Worm (Caenorhabditis elegans) whole organism, L2 larva: ENCODE measurements around the gene nas-19.

ENCODE experiments used
- C34F6.9 ChIP-seq: fragments of 150-350 bp; optimal IDR thresholded peaks from 2 replicates; lab custom pipeline; 2014; ENCODE audit warnings: missing biosample characterization, missing genetic modification characterization
- R02D3.7 ChIP-seq: fragments of 150-350 bp; optimal IDR thresholded peaks from 2 replicates; lab custom pipeline; 2014; ENCODE audit warnings: missing biosample characterization, missing genetic modification characterization
- aly-2 ChIP-seq: fragments of 150-350 bp; optimal IDR thresholded peaks from 2 replicates; lab custom pipeline; 2014; ENCODE audit warnings: missing biosample characterization, missing genetic modification characterization
- elt-1 ChIP-seq: fragments of 150-350 bp; optimal IDR thresholded peaks from 2 replicates; lab custom pipeline; 2014; ENCODE audit warnings: missing biosample characterization, missing genetic modification characterization
- fos-1 ChIP-seq: fragments of 150-350 bp; optimal IDR thresholded peaks from 2 replicates; lab custom pipeline; 2014; ENCODE audit warnings: missing biosample characterization, missing genetic modification characterization
- lsy-2 ChIP-seq, 2 experiments: fragments of 150-350 bp in 1 of 2; sonication (generic microtip) in 1 of 2; optimal IDR thresholded peaks; 2 replicates each; lab custom pipeline; 2014 to 2017; ENCODE audit warnings: missing biosample characterization in 2 of 2, missing genetic modification characterization in 2 of 2
- nhr-12 ChIP-seq: fragments of 150-350 bp; optimal IDR thresholded peaks from 2 replicates; lab custom pipeline; 2014; ENCODE audit warnings: missing biosample characterization, missing genetic modification characterization
- nhr-25 ChIP-seq: fragments of 150-350 bp; sonication (generic microtip); optimal IDR thresholded peaks from 3 replicates; lab custom pipeline; 2014; ENCODE audit warnings: missing biosample characterization, missing genetic modification characterization
- nhr-77 ChIP-seq: fragments of 150-350 bp; optimal IDR thresholded peaks from 2 replicates; lab custom pipeline; 2014; ENCODE audit warnings: missing biosample characterization, missing genetic modification characterization
- snpc-4 ChIP-seq: fragments of 150-350 bp; optimal IDR thresholded peaks from 2 replicates; lab custom pipeline; 2014; ENCODE audit warnings: missing biosample characterization, missing genetic modification characterization
- unc-39 ChIP-seq: fragments of 150-350 bp; optimal IDR thresholded peaks from 2 replicates; lab custom pipeline; 2014; ENCODE audit warnings: missing biosample characterization, missing genetic modification characterization
- unc-62 ChIP-seq: fragments of 150-350 bp; optimal IDR thresholded peaks from 2 replicates; lab custom pipeline; 2014; ENCODE audit warnings: missing biosample characterization, missing genetic modification reagents, missing genetic modification characterization
- ztf-11 ChIP-seq: sonication (generic microtip); optimal IDR thresholded peaks from 2 replicates; lab custom pipeline; 2017; ENCODE audit warnings: missing biosample characterization, missing genetic modification characterization

DNA sequence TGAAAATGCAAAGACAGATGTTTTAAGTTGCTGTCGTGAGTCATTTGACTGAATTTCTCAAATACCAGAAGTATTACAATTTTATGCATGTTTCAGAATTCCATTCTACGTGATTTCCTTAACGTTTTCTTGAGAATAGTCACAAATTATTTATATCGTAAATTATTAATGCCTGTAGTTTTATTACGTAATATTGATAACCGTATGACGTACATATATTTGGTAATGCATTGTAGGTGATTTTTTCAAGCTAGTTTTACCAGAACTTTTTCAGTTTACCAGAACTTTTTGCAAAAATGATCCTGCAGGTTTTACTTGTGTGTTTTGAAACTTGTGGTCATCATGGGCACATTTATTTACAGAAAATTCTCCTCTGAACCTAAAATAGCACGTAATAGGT lies 28.6 kb downstream of the nas-19 start:
- TF ChIP-seq aly-2 (tag; lab: Kevin White, UChicago) (no peak), unc-62 (GFP tag; lab: Kevin White, UChicago) (no peak), snpc-4 (no peak), C34F6.9 (tag; lab: Kevin White, UChicago) (no peak), lsy-2 (tag; optimal IDR thresholded peaks at IDR 0.05; lab: Kevin White, UChicago) (no peak), ztf-11 (no peak), R02D3.7 (tag; lab: Kevin White, UChicago) (no peak), fos-1 (tag; lab: Kevin White, UChicago) (no peak), nhr-12 (tag; lab: Kevin White, UChicago) (no peak), nhr-25 (tag; lab: Kevin White, UChicago) (no peak), elt-1 (no peak), nhr-77 (no peak), unc-39 (tag; lab: Kevin White, UChicago) (no peak)
